Worm (Caenorhabditis elegans): ENCODE data around the gene mtch-1.

The mtch-1 gene

ce11 chrII:7374143-7374542 is at the start of gene mtch-1, which contains the start of gene rpb-4:
Gene mtch-1 (minus strand): TSS chrII:7374166.
Gene rpb-4 (plus strand): TSS chrII:7374495.
- TF ChIP-seq lin-39 (tag; optimal IDR thresholded peaks at IDR 0.05) (no peak), tbx-2 (tag; optimal IDR thresholded peaks at IDR 0.05) (no peak), nhr-23 (tag; optimal IDR thresholded peaks at IDR 0.05) (peak; percentile 28), elt-2 (tag; optimal IDR thresholded peaks at IDR 0.05) (peak; percentile 29), lin-15B (tag; optimal IDR thresholded peaks at IDR 0.05) (peak; percentile 11), nhr-28 (tag; optimal IDR thresholded peaks at IDR 0.05) (no peak), fos-1 (tag; optimal IDR thresholded peaks at IDR 0.05) (no peak), egl-5 (tag; optimal IDR thresholded peaks at IDR 0.05) (peak; percentile 23), pha-4 (tag; optimal IDR thresholded peaks at IDR 0.05) (peak; percentile 83), hmg-11 (tag; optimal IDR thresholded peaks at IDR 0.05) (peak; percentile 38), ama-1 (optimal IDR thresholded peaks at IDR 0.05) (no peak), snpc-4 (tag; optimal IDR thresholded peaks at IDR 0.05) (peak; percentile 59), fkh-10 (GFP tag; optimal IDR thresholded peaks at IDR 0.05) (no peak), nhr-77 (tag; optimal IDR thresholded peaks at IDR 0.05) (no peak), jun-1 (tag; optimal IDR thresholded peaks at IDR 0.05) (no peak), nfya-1 (tag; optimal IDR thresholded peaks at IDR 0.05; ENCODE audit: insufficient read depth) (peak; percentile 62)

ce11 chrII:7420796-7421386 is 46.9 kb upstream of the mtch-1 start:
- TF ChIP-seq nfya-1 (tag; optimal IDR thresholded peaks at IDR 0.05; ENCODE audit: insufficient read depth) (no peak), ZK546.5 (tag; optimal IDR thresholded peaks at IDR 0.05) (no peak), nhr-11 (tag; optimal IDR thresholded peaks at IDR 0.05) (peak; percentile 18), snpc-4 (tag; optimal IDR thresholded peaks at IDR 0.05) (no peak), jun-1 (tag; optimal IDR thresholded peaks at IDR 0.05) (peak; percentile 31), eor-1 (tag; optimal IDR thresholded peaks at IDR 0.05) (no peak), pqm-1 (tag; optimal IDR thresholded peaks at IDR 0.05) (peak; percentile 16), elt-2 (tag; optimal IDR thresholded peaks at IDR 0.05) (peak; percentile 81), nhr-76 (tag; optimal IDR thresholded peaks at IDR 0.05) (no peak), R02D3.7 (tag; optimal IDR thresholded peaks at IDR 0.05) (no peak)

ce11 chrII:7420157-7420556 is 46.2 kb upstream of the mtch-1 start:
- peak; percentile 73 for TF ChIP-seq elt-2 (tag; optimal IDR thresholded peaks at IDR 0.05)
- no peak for TF ChIP-seq daf-12 (tag; optimal IDR thresholded peaks at IDR 0.05)

ce11 chrII:7419563-7419962 is 45.6 kb upstream of the mtch-1 start:
- TF ChIP-seq nfya-1 (tag; optimal IDR thresholded peaks at IDR 0.05; ENCODE audit: insufficient read depth) (no peak), lin-39 (tag; optimal IDR thresholded peaks at IDR 0.05) (peak; percentile 27)

ce11 chrII:7413764-7414163 is 39.8 kb upstream of the mtch-1 start:
- TF ChIP-seq nhr-77 (tag; optimal IDR thresholded peaks at IDR 0.05) (no peak), mdl-1 (tag; optimal IDR thresholded peaks at IDR 0.05) (no peak), ZK546.5 (tag; optimal IDR thresholded peaks at IDR 0.05) (no peak), egl-27 (tag; optimal IDR thresholded peaks at IDR 0.05) (no peak), jun-1 (tag; optimal IDR thresholded peaks at IDR 0.05) (no peak), elt-3 (tag; optimal IDR thresholded peaks at IDR 0.05) (no peak), unc-39 (tag; optimal IDR thresholded peaks at IDR 0.05) (no peak), snpc-4 (tag; optimal IDR thresholded peaks at IDR 0.05) (no peak), hmg-11 (tag; optimal IDR thresholded peaks at IDR 0.05) (no peak), nhr-25 (tag; optimal IDR thresholded peaks at IDR 0.05) (no peak), lsy-12 (tag; optimal IDR thresholded peaks at IDR 0.05) (no peak), nhr-43 (tag; optimal IDR thresholded peaks at IDR 0.05; ENCODE audit: poor library complexity, severe bottlenecking) (no peak), ztf-11 (tag; optimal IDR thresholded peaks at IDR 0.05) (no peak), nhr-67 (tag; optimal IDR thresholded peaks at IDR 0.05) (no peak), sea-2 (GFP tag; optimal IDR thresholded peaks at IDR 0.05) (no peak), daf-12 (tag; optimal IDR thresholded peaks at IDR 0.05) (no peak), nfya-1 (tag; optimal IDR thresholded peaks at IDR 0.05; ENCODE audit: insufficient read depth) (no peak), ztf-4 (tag; optimal IDR thresholded peaks at IDR 0.05) (no peak), ceh-28 (tag; optimal IDR thresholded peaks at IDR 0.05) (no peak)
